Fruit fly (Drosophila melanogaster) whole organism, adult: Measurements from ENCODE around the gene Sytbeta.

Source experiments
- CG11617 ChIP-seq: fragments of 200-800 bp; sonication (Bioruptor generic); optimal IDR thresholded peaks from 2 replicates; lab custom pipeline; 2017; ENCODE audit warnings: mild to moderate bottlenecking, missing biosample characterization, missing genetic modification reagents, missing genetic modification characterization
- CG12768 ChIP-seq: fragments of 200-800 bp; sonication (Bioruptor generic); optimal IDR thresholded peaks from 2 replicates; lab custom pipeline; 2017; ENCODE audit warnings: missing biosample characterization, missing genetic modification characterization, mild to moderate bottlenecking, moderate library complexity, missing genetic modification reagents
- CG14711 ChIP-seq: fragments of 200-800 bp; sonication (Bioruptor generic); optimal IDR thresholded peaks from 2 replicates; lab custom pipeline; 2018; ENCODE audit warnings: missing biosample characterization, mild to moderate bottlenecking, missing genetic modification characterization, moderate library complexity
- CG1620 ChIP-seq: fragments of 200-800 bp; sonication (Bioruptor generic); optimal IDR thresholded peaks from 2 replicates; lab custom pipeline; 2016; ENCODE audit warnings: missing biosample characterization, missing genetic modification characterization
- CG33017 ChIP-seq: fragments of 200-800 bp; sonication (Bioruptor generic); optimal IDR thresholded peaks from 2 replicates; lab custom pipeline; 2018; ENCODE audit warnings: missing biosample characterization, mild to moderate bottlenecking, missing genetic modification characterization, moderate library complexity
- CG5204 ChIP-seq: fragments of 200-800 bp; sonication (Bioruptor generic); optimal IDR thresholded peaks from 2 replicates; lab custom pipeline; 2016; ENCODE audit warnings: missing biosample characterization, missing genetic modification characterization
- CG7045 ChIP-seq: fragments of 200-800 bp; sonication (Bioruptor generic); optimal IDR thresholded peaks from 2 replicates; lab custom pipeline; 2017; ENCODE audit warnings: missing biosample characterization, mild to moderate bottlenecking, missing genetic modification characterization
- CG7101 ChIP-seq: fragments of 200-800 bp; sonication (Bioruptor generic); optimal IDR thresholded peaks from 2 replicates; lab custom pipeline; 2018; ENCODE audit warnings: missing biosample characterization, mild to moderate bottlenecking, missing genetic modification characterization, moderate library complexity
- Clk ChIP-seq: fragments of 200-800 bp; sonication (Bioruptor generic); optimal IDR thresholded peaks from 2 replicates; lab custom pipeline; 2017; ENCODE audit warnings: missing biosample characterization, missing genetic modification characterization
- Crg-1 ChIP-seq: fragments of 200-800 bp; sonication (Bioruptor generic); optimal IDR thresholded peaks from 2 replicates; lab custom pipeline; 2016; ENCODE audit warnings: missing biosample characterization, missing genetic modification characterization
- Hr96 ChIP-seq: fragments of 200-800 bp; sonication (Bioruptor generic); optimal IDR thresholded peaks from 2 replicates; lab custom pipeline; 2016; ENCODE audit warnings: missing biosample characterization, missing genetic modification characterization
- Mnt ChIP-seq: fragments of 200-800 bp; sonication (Bioruptor generic); optimal IDR thresholded peaks from 2 replicates; lab custom pipeline; 2016; ENCODE audit warnings: missing biosample characterization, mild to moderate bottlenecking, missing genetic modification characterization
- bab1 ChIP-seq: fragments of 200-800 bp; sonication (Bioruptor generic); optimal IDR thresholded peaks from 3 replicates; lab custom pipeline; 2019; ENCODE audit warnings: missing biosample characterization, mild to moderate bottlenecking, missing genetic modification characterization, moderate library complexity
- cic ChIP-seq: fragments of 200-800 bp; sonication (Bioruptor generic); optimal IDR thresholded peaks from 2 replicates; lab custom pipeline; 2017; ENCODE audit warnings: missing biosample characterization, mild to moderate bottlenecking, missing genetic modification characterization, moderate library complexity
- cnc ChIP-seq, 2 experiments: fragments of >200 bp; optimal IDR thresholded peaks; 2 replicates each; lab custom pipeline; 2017
- kay ChIP-seq: fragments of 200-800 bp; sonication (Bioruptor generic); peaks from one replicate; lab custom pipeline; 2016; ENCODE audit warnings: missing biosample characterization, missing genetic modification characterization, borderline replicate concordance
- ovo ChIP-seq: fragments of 200-800 bp; sonication (Bioruptor generic); optimal IDR thresholded peaks from 2 replicates; lab custom pipeline; 2016; ENCODE audit warnings: missing biosample characterization, missing genetic modification characterization
- pad ChIP-seq: fragments of 200-800 bp; sonication (Bioruptor generic); optimal IDR thresholded peaks from 3 replicates; lab custom pipeline; 2017; ENCODE audit warnings: missing biosample characterization, missing genetic modification characterization, mild to moderate bottlenecking, moderate library complexity, missing genetic modification reagents
- tj ChIP-seq: fragments of 200-800 bp; sonication (Bioruptor generic); optimal IDR thresholded peaks from 3 replicates; lab custom pipeline; 2017; ENCODE audit warnings: missing biosample characterization, mild to moderate bottlenecking, missing genetic modification characterization, moderate library complexity
- toe ChIP-seq: fragments of 200-800 bp; sonication (Bioruptor generic); optimal IDR thresholded peaks from 2 replicates; lab custom pipeline; 2016; ENCODE audit warnings: missing biosample characterization, missing genetic modification characterization

Sytbeta gene

dm6 chr3L:15073680-15074079 lies 8.9 kb upstream of the Sytbeta start:
- TF ChIP-seq Clk (GFP tag; lab: Kevin White, UChicago), result no peak
- TF ChIP-seq CG12768 (GFP tag; lab: Kevin White, UChicago), result no peak
- no peak for TF ChIP-seq CG11617 (GFP tag; lab: Kevin White, UChicago)
- TF ChIP-seq kay (GFP tag; lab: Kevin White, UChicago), result no peak
- TF ChIP-seq cnc (optimal IDR thresholded peaks at IDR 0.05; lab: Kevin White, UChicago), result no peak
- TF ChIP-seq cic (GFP tag; lab: Kevin White, UChicago), result no peak
- no peak for TF ChIP-seq pad
- TF ChIP-seq Crg-1 (GFP tag; lab: Kevin White, UChicago), result no peak

dm6 chr3L:15072149-15072548 lies 7.4 kb upstream of the Sytbeta start:
- TF ChIP-seq CG33017 (tag; lab: Kevin White, UChicago) (no peak), CG14711 (tag; lab: Kevin White, UChicago) (no peak), cnc (optimal IDR thresholded peaks at IDR 0.05; lab: Kevin White, UChicago) (no peak), CG5204 (GFP tag; lab: Kevin White, UChicago) (no peak), CG1620 (GFP tag; lab: Kevin White, UChicago) (no peak), Mnt (GFP tag; lab: Kevin White, UChicago) (no peak), tj (GFP tag; lab: Kevin White, UChicago) (no peak), toe (GFP tag; lab: Kevin White, UChicago) (no peak), Crg-1 (GFP tag; lab: Kevin White, UChicago) (no peak), CG7101 (tag; lab: Kevin White, UChicago) (no peak), CG11617 (GFP tag; lab: Kevin White, UChicago) (no peak), Hr96 (GFP tag; lab: Kevin White, UChicago) (no peak), bab1 (GFP tag; lab: Kevin White, UChicago) (no peak), ovo (GFP tag; lab: Kevin White, UChicago) (no peak), CG7045 (GFP tag; lab: Kevin White, UChicago) (no peak), Clk (GFP tag; lab: Kevin White, UChicago) (no peak), pad (no peak), CG12768 (GFP tag; lab: Kevin White, UChicago) (no peak), kay (GFP tag; lab: Kevin White, UChicago) (no peak)

dm6 chr3L:15061605-15062004 lies 3.2 kb downstream of the Sytbeta start, which contains the start of gene CG13460:
TSS of gene CG13460 (minus strand) at chr3L:15061705.
- no peak for TF ChIP-seq CG7045 (GFP tag; lab: Kevin White, UChicago)
- no peak for TF ChIP-seq pad
- TF ChIP-seq CG1620 (GFP tag; lab: Kevin White, UChicago), result no peak
- no peak for TF ChIP-seq CG12768 (GFP tag; lab: Kevin White, UChicago)
- TF ChIP-seq CG5204 (GFP tag; lab: Kevin White, UChicago), result no peak
- no peak for TF ChIP-seq cic (GFP tag; lab: Kevin White, UChicago)
- no peak for TF ChIP-seq Hr96 (GFP tag; lab: Kevin White, UChicago)
- TF ChIP-seq Crg-1 (GFP tag; lab: Kevin White, UChicago), result no peak
- TF ChIP-seq cnc (optimal IDR thresholded peaks at IDR 0.05; lab: Kevin White, UChicago), result no peak
- TF ChIP-seq toe (GFP tag; lab: Kevin White, UChicago), result no peak
- TF ChIP-seq bab1 (GFP tag; lab: Kevin White, UChicago), result no peak
- TF ChIP-seq Mnt (GFP tag; lab: Kevin White, UChicago), result no peak
- TF ChIP-seq CG11617 (GFP tag; lab: Kevin White, UChicago), result no peak
- TF ChIP-seq CG14711 (tag; lab: Kevin White, UChicago), result no peak
- TF ChIP-seq ovo (GFP tag; lab: Kevin White, UChicago), result no peak
- TF ChIP-seq Clk (GFP tag; lab: Kevin White, UChicago), result no peak
- no peak for TF ChIP-seq tj (GFP tag; lab: Kevin White, UChicago)

- TF ChIP-seq CG5204 (GFP tag; lab: Kevin White, UChicago), result no peak
- TF ChIP-seq cnc (optimal IDR thresholded peaks at IDR 0.05; lab: Kevin White, UChicago), result no peak
- TF ChIP-seq CG7101 (tag; lab: Kevin White, UChicago), result no peak
- no peak for TF ChIP-seq Hr96 (GFP tag; lab: Kevin White, UChicago)
- no peak for TF ChIP-seq Mnt (GFP tag; lab: Kevin White, UChicago)
- no peak for TF ChIP-seq Crg-1 (GFP tag; lab: Kevin White, UChicago)
- no peak for TF ChIP-seq tj (GFP tag; lab: Kevin White, UChicago)
- TF ChIP-seq CG7045 (GFP tag; lab: Kevin White, UChicago), result no peak
- no peak for TF ChIP-seq cic (GFP tag; lab: Kevin White, UChicago)
- no peak for TF ChIP-seq Clk (GFP tag; lab: Kevin White, UChicago)
- TF ChIP-seq CG11617 (GFP tag; lab: Kevin White, UChicago), result no peak
- TF ChIP-seq CG14711 (tag; lab: Kevin White, UChicago), result no peak
- TF ChIP-seq pad, result no peak
- no peak for TF ChIP-seq toe (GFP tag; lab: Kevin White, UChicago)
- no peak for TF ChIP-seq CG1620 (GFP tag; lab: Kevin White, UChicago)
Measured at dm6 chr3L:15054477-15054876, 10.3 kb downstream of the Sytbeta start, which contains the start of gene EAChm. TSS of gene EAChm (plus strand) at chr3L:15054777.

dm6 chr3L:15054035-15054434 lies 10.7 kb downstream of the Sytbeta start, which contains the start of gene CG18649:
TSS of gene CG18649 (minus strand) at chr3L:15054135.
- TF ChIP-seq toe (GFP tag; lab: Kevin White, UChicago), result no peak
- TF ChIP-seq Crg-1 (GFP tag; lab: Kevin White, UChicago), result no peak
- TF ChIP-seq cic (GFP tag; lab: Kevin White, UChicago), result no peak
- TF ChIP-seq CG11617 (GFP tag; lab: Kevin White, UChicago), result no peak
- TF ChIP-seq Hr96 (GFP tag; lab: Kevin White, UChicago), result no peak
- no peak for TF ChIP-seq cnc (optimal IDR thresholded peaks at IDR 0.05; lab: Kevin White, UChicago)
- TF ChIP-seq CG14711 (tag; lab: Kevin White, UChicago), result no peak
- TF ChIP-seq CG7101 (tag; lab: Kevin White, UChicago), result no peak
- no peak for TF ChIP-seq CG33017 (tag; lab: Kevin White, UChicago)
- no peak for TF ChIP-seq CG1620 (GFP tag; lab: Kevin White, UChicago)
- TF ChIP-seq bab1 (GFP tag; lab: Kevin White, UChicago), result no peak
- TF ChIP-seq ovo (GFP tag; lab: Kevin White, UChicago), result no peak
- TF ChIP-seq kay (GFP tag; lab: Kevin White, UChicago), result no peak
- no peak for TF ChIP-seq tj (GFP tag; lab: Kevin White, UChicago)
- no peak for TF ChIP-seq Mnt (GFP tag; lab: Kevin White, UChicago)
- TF ChIP-seq pad, result no peak
- no peak for TF ChIP-seq Clk (GFP tag; lab: Kevin White, UChicago)
- no peak for TF ChIP-seq CG5204 (GFP tag; lab: Kevin White, UChicago)
- no peak for TF ChIP-seq CG12768 (GFP tag; lab: Kevin White, UChicago)
